Fruit fly (Drosophila melanogaster) whole organism, prepupa: ENCODE data around the gene scrt.
A peak's percentile ranks its signal among the peaks of the same experiment; 100 is the strongest.

ENCODE experiments used
- CG1621 ChIP-seq: fragments of 200-800 bp; sonication (Bioruptor generic); optimal IDR thresholded peaks from 3 replicates; lab custom pipeline; 2018; ENCODE audit warnings: missing biosample characterization, mild to moderate bottlenecking, missing genetic modification characterization
- Eip78C ChIP-seq: fragments of 200-800 bp; sonication (Bioruptor generic); peaks from one replicate; lab custom pipeline; 2016; ENCODE audit warnings: missing biosample characterization, missing genetic modification characterization
- Eip93F ChIP-seq: fragments of 200-800 bp; sonication (Bioruptor generic); optimal IDR thresholded peaks from 2 replicates; lab custom pipeline; 2016; ENCODE audit warnings: missing biosample characterization, mild to moderate bottlenecking, missing genetic modification characterization
- OdsH ChIP-seq: fragments of 200-800 bp; sonication (Bioruptor generic); optimal IDR thresholded peaks from 3 replicates; lab custom pipeline; 2016; ENCODE audit warnings: missing biosample characterization, missing genetic modification characterization
- Sox14 ChIP-seq: fragments of 200-800 bp; sonication (Bioruptor generic); optimal IDR thresholded peaks from 3 replicates; lab custom pipeline; 2016; ENCODE audit warnings: missing biosample characterization, missing genetic modification characterization
- vri ChIP-seq: fragments of 200-800 bp; sonication (Bioruptor generic); optimal IDR thresholded peaks from 3 replicates; lab custom pipeline; 2016; ENCODE audit warnings: missing biosample characterization, mild to moderate bottlenecking, missing genetic modification characterization

dm6 chr3L:4025738-4026505 is 42.2 kb downstream of the scrt start, which contains the start of gene CG11594:
- no peak for TF ChIP-seq Eip93F (GFP tag; lab: Kevin White, UChicago)
- no peak for TF ChIP-seq OdsH
- no peak for TF ChIP-seq Sox14
- TF ChIP-seq vri = peak; percentile 66
- TF ChIP-seq Eip78C = no peak
- TF ChIP-seq CG1621 (tag; lab: Kevin White, UChicago) = no peak
